Worm (Caenorhabditis elegans): ENCODE results near the gene sri-43.

DNA sequence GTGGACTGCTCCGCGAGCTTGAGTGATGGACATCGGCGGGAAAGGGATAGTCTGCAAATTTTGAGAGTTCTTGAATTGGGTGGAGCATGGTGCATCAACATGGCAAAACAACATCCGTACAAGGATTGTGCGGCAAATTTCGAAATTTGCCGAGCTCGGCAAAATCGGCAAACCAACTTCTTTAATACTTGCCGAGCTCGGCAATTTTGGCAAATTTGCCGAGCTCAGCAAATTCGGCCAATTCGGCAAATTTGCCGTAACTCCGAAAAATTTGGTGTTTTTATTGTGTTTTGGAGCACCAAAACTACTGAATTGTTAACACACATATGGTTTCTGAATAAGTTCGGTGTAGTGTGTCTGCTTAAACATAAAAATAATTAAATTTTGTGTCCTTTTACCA, 25.6 kb upstream of the sri-43 start, which contains the start of gene fbxc-55:
- TF ChIP-seq elt-3 (tag; optimal IDR thresholded peaks at IDR 0.05) (no peak), fos-1 (tag; optimal IDR thresholded peaks at IDR 0.05) (no peak), egl-5 (tag; optimal IDR thresholded peaks at IDR 0.05) (no peak), unc-62 (GFP tag; optimal IDR thresholded peaks at IDR 0.05) (no peak), nhr-28 (tag; optimal IDR thresholded peaks at IDR 0.05) (no peak), ceh-9 (tag; optimal IDR thresholded peaks at IDR 0.05) (no peak), daf-12 (tag; optimal IDR thresholded peaks at IDR 0.05) (no peak)

Data from whole organism, L3 larva.